Worm (Caenorhabditis elegans) whole organism, early embryonic: ENCODE results near the gene ztf-14.

Experiments
- B0310.2 ChIP-seq: sonication (generic microtip); optimal IDR thresholded peaks from 2 replicates; lab custom pipeline; 2016; ENCODE audit warnings: mild to moderate bottlenecking, missing genetic modification characterization, missing compliant biosample characterization
- F13C5.2 ChIP-seq: sonication (generic microtip); optimal IDR thresholded peaks from 2 replicates; lab custom pipeline; 2017; ENCODE audit warnings: mild to moderate bottlenecking, missing genetic modification characterization, inconsistent platforms, missing compliant biosample characterization
- aly-1 ChIP-seq: sonication (generic microtip); optimal IDR thresholded peaks from 2 replicates; lab custom pipeline; 2016; ENCODE audit warnings: missing genetic modification characterization, missing compliant biosample characterization
- ama-1 ChIP-seq: fragments of 150-350 bp; optimal IDR thresholded peaks from 2 replicates; lab custom pipeline; 2014
- ceh-13 ChIP-seq: fragments of 200-800 bp; sonication (Bioruptor generic); optimal IDR thresholded peaks from 2 replicates; lab custom pipeline; 2018; ENCODE audit warnings: mild to moderate bottlenecking, missing genetic modification characterization, missing compliant biosample characterization
- ceh-36 ChIP-seq: sonication (generic microtip); optimal IDR thresholded peaks from 2 replicates; lab custom pipeline; 2016; ENCODE audit warnings: missing genetic modification characterization, inconsistent platforms, missing compliant biosample characterization
- ets-7 ChIP-seq: sonication (generic microtip); optimal IDR thresholded peaks from 2 replicates; lab custom pipeline; 2016; ENCODE audit warnings: missing genotype, missing genetic modification characterization, missing compliant biosample characterization
- flt-1 ChIP-seq: fragments of 200-800 bp; sonication (Bioruptor generic); IDR thresholded peaks from 2 replicates; pipeline ENCODE4 v1.3.6; 2022; ENCODE audit warnings: missing genetic modification characterization, missing compliant biosample characterization
- hmbx-1 ChIP-seq: sonication (generic microtip); optimal IDR thresholded peaks from 2 replicates; lab custom pipeline; 2016; ENCODE audit warnings: mild to moderate bottlenecking, missing genetic modification characterization, missing compliant biosample characterization
- hmg-4 ChIP-seq: fragments of 200-800 bp; sonication (Bioruptor generic); optimal IDR thresholded peaks from 2 replicates; lab custom pipeline; 2018; ENCODE audit warnings: mild to moderate bottlenecking, missing genetic modification characterization, missing compliant biosample characterization
- hnd-1 ChIP-seq: sonication (generic microtip); optimal IDR thresholded peaks from 2 replicates; lab custom pipeline; 2016; ENCODE audit warnings: missing genetic modification characterization, missing compliant biosample characterization
- pes-1 ChIP-seq: fragments of 200-800 bp; sonication (Bioruptor generic); IDR thresholded peaks from 2 replicates; pipeline ENCODE4 v1.3.6; 2022; ENCODE audit warnings: missing genetic modification reagents, missing genetic modification characterization, missing compliant biosample characterization
- scrt-1 ChIP-seq: fragments of 200-800 bp; sonication (Bioruptor generic); IDR thresholded peaks from 2 replicates; pipeline ENCODE4 v1.3.6; 2022; ENCODE audit warnings: missing genetic modification characterization, missing compliant biosample characterization
- sea-1 ChIP-seq: fragments of 200-800 bp; sonication (Bioruptor generic); conservative IDR thresholded peaks from 2 replicates; pipeline ENCODE4 v1.3.6; 2022; ENCODE audit warnings: missing genetic modification characterization, missing compliant biosample characterization
- tbx-11 ChIP-seq: fragments of 200-800 bp; sonication (Bioruptor generic); IDR thresholded peaks from 2 replicates; pipeline ENCODE4 v1.3.6; 2022; ENCODE audit warnings: missing genetic modification characterization, missing compliant biosample characterization
- tbx-37 ChIP-seq: fragments of 200-800 bp; sonication (Bioruptor generic); conservative IDR thresholded peaks from 2 replicates; pipeline ENCODE4 v1.3.6; 2022; ENCODE audit warnings: missing genetic modification reagents, missing genetic modification characterization, missing compliant biosample characterization
- tra-4 ChIP-seq: sonication (generic microtip); optimal IDR thresholded peaks from 2 replicates; lab custom pipeline; 2017; ENCODE audit warnings: missing genetic modification characterization, missing compliant biosample characterization

Gene ztf-14

ce11 chrX:14499830-14500409 is 4.0 kb downstream of the ztf-14 start:
- TF ChIP-seq flt-1, result no peak
- TF ChIP-seq scrt-1 (GFP tag; lab: Robert Waterston, UW), result no peak
- TF ChIP-seq aly-1 (tag; lab: Kevin White, UChicago), result no peak
- TF ChIP-seq B0310.2 (tag; lab: Kevin White, UChicago), result no peak
- no peak for TF ChIP-seq ama-1 (lab: Kevin White, UChicago)
- TF ChIP-seq hmbx-1 (tag; lab: Kevin White, UChicago), result no peak
- TF ChIP-seq tbx-11, result no peak
- TF ChIP-seq tbx-37 (GFP tag; lab: Robert Waterston, UW), result no peak
- no peak for TF ChIP-seq F13C5.2 (tag; lab: Kevin White, UChicago)

ce11 chrX:14500422-14501058 is 4.7 kb downstream of the ztf-14 start:
- TF ChIP-seq F13C5.2 (tag; lab: Kevin White, UChicago) (no peak), ama-1 (lab: Kevin White, UChicago) (no peak)

- TF ChIP-seq hnd-1 (no peak), ceh-13 (GFP tag; lab: Kevin White, UChicago) (no peak), sea-1 (no peak), aly-1 (tag; lab: Kevin White, UChicago) (no peak), hmbx-1 (tag; lab: Kevin White, UChicago) (no peak), F13C5.2 (tag; lab: Kevin White, UChicago) (no peak), ama-1 (lab: Kevin White, UChicago) (no peak), hmg-4 (no peak), ets-7 (tag; lab: Kevin White, UChicago) (no peak), flt-1 (no peak), pes-1 (GFP tag; lab: Robert Waterston, UW) (no peak), tra-4 (tag; lab: Kevin White, UChicago) (no peak), tbx-11 (no peak)
Observed at ce11 chrX:14502116-14502587, 6.3 kb downstream of the ztf-14 start.

- TF ChIP-seq tbx-11 (no peak), hmg-4 (no peak), F13C5.2 (tag; lab: Kevin White, UChicago) (no peak), B0310.2 (tag; lab: Kevin White, UChicago) (no peak), ceh-36 (tag; lab: Kevin White, UChicago) (no peak), tbx-37 (GFP tag; lab: Robert Waterston, UW) (no peak), tra-4 (tag; lab: Kevin White, UChicago) (no peak), ceh-13 (GFP tag; lab: Kevin White, UChicago) (no peak), pes-1 (GFP tag; lab: Robert Waterston, UW) (no peak), flt-1 (no peak), hmbx-1 (tag; lab: Kevin White, UChicago) (no peak), ets-7 (tag; lab: Kevin White, UChicago) (no peak), scrt-1 (GFP tag; lab: Robert Waterston, UW) (no peak), sea-1 (no peak), ama-1 (lab: Kevin White, UChicago) (no peak)
Observed at ce11 chrX:14503282-14503681, 7.4 kb downstream of the ztf-14 start.

ce11 chrX:14503800-14504550 is 8.1 kb downstream of the ztf-14 start, which contains the start of gene M163.1:
Gene M163.1 (minus strand): TSS chrX:14503824.
- no peak for TF ChIP-seq tbx-11
- TF ChIP-seq F13C5.2 (tag; lab: Kevin White, UChicago), result peak; percentile 15
- TF ChIP-seq ama-1 (lab: Kevin White, UChicago), result no peak
- peak; percentile 16 for TF ChIP-seq ceh-13 (GFP tag; lab: Kevin White, UChicago)
- peak; percentile 46; the same call in 1 of the 2 replicates for TF ChIP-seq scrt-1 (GFP tag; lab: Robert Waterston, UW)
- peak; percentile 0 for TF ChIP-seq hnd-1
- TF ChIP-seq hmbx-1 (tag; lab: Kevin White, UChicago), result no peak
- 0 out of 2 replicates have a peak, but pooled peaks have one; percentile 13 for TF ChIP-seq pes-1 (GFP tag; lab: Robert Waterston, UW)
- peak; percentile 87 for TF ChIP-seq hmg-4
- no peak for TF ChIP-seq tbx-37 (GFP tag; lab: Robert Waterston, UW)

- TF ChIP-seq ceh-13 (GFP tag; lab: Kevin White, UChicago), result no peak
- TF ChIP-seq ceh-36 (tag; lab: Kevin White, UChicago), result no peak
- TF ChIP-seq scrt-1 (GFP tag; lab: Robert Waterston, UW), result no peak
- TF ChIP-seq tbx-37 (GFP tag; lab: Robert Waterston, UW), result no peak
- TF ChIP-seq sea-1, result no peak
- TF ChIP-seq pes-1 (GFP tag; lab: Robert Waterston, UW), result 0 out of 2 replicates have a peak, but pooled peaks have one; percentile 0
- TF ChIP-seq hmbx-1 (tag; lab: Kevin White, UChicago), result no peak
Observed at ce11 chrX:14504551-14504902, 8.6 kb downstream of the ztf-14 start.

- peak; percentile 82 for TF ChIP-seq hmg-4
- TF ChIP-seq hmbx-1 (tag; lab: Kevin White, UChicago), result no peak
- TF ChIP-seq sea-1, result 0 out of 2 replicates have a peak, but pooled peaks have one; percentile 40
Observed at ce11 chrX:14505578-14506353, 9.9 kb downstream of the ztf-14 start.
